Fruit fly (Drosophila melanogaster) whole organism, adult: ENCODE data around the gene Snoo.

ENCODE experiments used
- CG11617 ChIP-seq: fragments of 200-800 bp; sonication (Bioruptor generic); optimal IDR thresholded peaks from 2 replicates; lab custom pipeline; 2017; ENCODE audit warnings: mild to moderate bottlenecking, missing biosample characterization, missing genetic modification reagents, missing genetic modification characterization
- CG12768 ChIP-seq: fragments of 200-800 bp; sonication (Bioruptor generic); optimal IDR thresholded peaks from 2 replicates; lab custom pipeline; 2017; ENCODE audit warnings: missing biosample characterization, missing genetic modification characterization, mild to moderate bottlenecking, moderate library complexity, missing genetic modification reagents
- CG14711 ChIP-seq: fragments of 200-800 bp; sonication (Bioruptor generic); optimal IDR thresholded peaks from 2 replicates; lab custom pipeline; 2018; ENCODE audit warnings: missing biosample characterization, mild to moderate bottlenecking, missing genetic modification characterization, moderate library complexity
- CG1620 ChIP-seq: fragments of 200-800 bp; sonication (Bioruptor generic); optimal IDR thresholded peaks from 2 replicates; lab custom pipeline; 2016; ENCODE audit warnings: missing biosample characterization, missing genetic modification characterization
- CG33017 ChIP-seq: fragments of 200-800 bp; sonication (Bioruptor generic); optimal IDR thresholded peaks from 2 replicates; lab custom pipeline; 2018; ENCODE audit warnings: missing biosample characterization, mild to moderate bottlenecking, missing genetic modification characterization, moderate library complexity
- CG5204 ChIP-seq: fragments of 200-800 bp; sonication (Bioruptor generic); optimal IDR thresholded peaks from 2 replicates; lab custom pipeline; 2016; ENCODE audit warnings: missing biosample characterization, missing genetic modification characterization
- CG7045 ChIP-seq: fragments of 200-800 bp; sonication (Bioruptor generic); optimal IDR thresholded peaks from 2 replicates; lab custom pipeline; 2017; ENCODE audit warnings: missing biosample characterization, mild to moderate bottlenecking, missing genetic modification characterization
- CG7101 ChIP-seq: fragments of 200-800 bp; sonication (Bioruptor generic); optimal IDR thresholded peaks from 2 replicates; lab custom pipeline; 2018; ENCODE audit warnings: missing biosample characterization, mild to moderate bottlenecking, missing genetic modification characterization, moderate library complexity
- Crg-1 ChIP-seq: fragments of 200-800 bp; sonication (Bioruptor generic); optimal IDR thresholded peaks from 2 replicates; lab custom pipeline; 2016; ENCODE audit warnings: missing biosample characterization, missing genetic modification characterization
- Hr96 ChIP-seq: fragments of 200-800 bp; sonication (Bioruptor generic); optimal IDR thresholded peaks from 2 replicates; lab custom pipeline; 2016; ENCODE audit warnings: missing biosample characterization, missing genetic modification characterization
- Mnt ChIP-seq: fragments of 200-800 bp; sonication (Bioruptor generic); optimal IDR thresholded peaks from 2 replicates; lab custom pipeline; 2016; ENCODE audit warnings: missing biosample characterization, mild to moderate bottlenecking, missing genetic modification characterization
- cic ChIP-seq: fragments of 200-800 bp; sonication (Bioruptor generic); optimal IDR thresholded peaks from 2 replicates; lab custom pipeline; 2017; ENCODE audit warnings: missing biosample characterization, mild to moderate bottlenecking, missing genetic modification characterization, moderate library complexity
- kay ChIP-seq: fragments of 200-800 bp; sonication (Bioruptor generic); peaks from one replicate; lab custom pipeline; 2016; ENCODE audit warnings: missing biosample characterization, missing genetic modification characterization, borderline replicate concordance
- pad ChIP-seq: fragments of 200-800 bp; sonication (Bioruptor generic); optimal IDR thresholded peaks from 3 replicates; lab custom pipeline; 2017; ENCODE audit warnings: missing biosample characterization, missing genetic modification characterization, mild to moderate bottlenecking, moderate library complexity, missing genetic modification reagents

dm6 chr2L:7875676-7876075 is 108.3 kb downstream of the Snoo start:
- TF ChIP-seq CG33017 (tag; lab: Kevin White, UChicago), result no peak
- no peak for TF ChIP-seq pad (GFP tag; lab: Kevin White, UChicago)
- TF ChIP-seq Crg-1, result no peak
- no peak for TF ChIP-seq cic (GFP tag; lab: Kevin White, UChicago)
- TF ChIP-seq CG11617, result no peak
- TF ChIP-seq CG1620 (GFP tag; lab: Kevin White, UChicago), result no peak
- no peak for TF ChIP-seq kay (GFP tag; lab: Kevin White, UChicago)
- no peak for TF ChIP-seq Hr96 (GFP tag; lab: Kevin White, UChicago)
- TF ChIP-seq CG5204 (GFP tag; lab: Kevin White, UChicago), result no peak
- no peak for TF ChIP-seq CG7045 (GFP tag; lab: Kevin White, UChicago)
- TF ChIP-seq CG12768 (GFP tag; lab: Kevin White, UChicago), result no peak
- TF ChIP-seq CG7101 (tag; lab: Kevin White, UChicago), result no peak
- TF ChIP-seq CG14711 (tag; lab: Kevin White, UChicago), result no peak
- no peak for TF ChIP-seq Mnt (GFP tag; lab: Kevin White, UChicago)
